Worm (Caenorhabditis elegans): ENCODE measurements around the gene D2096.7.
A peak's percentile ranks its signal among the peaks of the same experiment; 100 is the strongest.

Gene D2096.7

ce11 chrIV:8366295-8366694 lies 11.1 kb downstream of the D2096.7 start, which contains the start of gene aagr-1:
aagr-1 (plus strand) TSS chrIV:8366521.
- no peak for TF ChIP-seq ets-4 (tag; optimal IDR thresholded peaks at IDR 0.05)
- no peak for TF ChIP-seq dmd-4 (tag; optimal IDR thresholded peaks at IDR 0.05; ENCODE audit: borderline replicate concordance)
- no peak for TF ChIP-seq elt-2 (tag; optimal IDR thresholded peaks at IDR 0.05)
- TF ChIP-seq ceh-30 (tag; optimal IDR thresholded peaks at IDR 0.05) = no peak
- TF ChIP-seq pqm-1 (tag; optimal IDR thresholded peaks at IDR 0.05) = no peak
- no peak for TF ChIP-seq lin-11 (tag; optimal IDR thresholded peaks at IDR 0.05)
- TF ChIP-seq rnt-1 (tag; optimal IDR thresholded peaks at IDR 0.05) = no peak
- TF ChIP-seq nfya-1 (tag; optimal IDR thresholded peaks at IDR 0.05) = no peak
- TF ChIP-seq fkh-10 (GFP tag; optimal IDR thresholded peaks at IDR 0.05) = no peak
- no peak for TF ChIP-seq fkh-6 (tag; optimal IDR thresholded peaks at IDR 0.05)
- TF ChIP-seq ceh-6 (GFP tag; optimal IDR thresholded peaks at IDR 0.05) = no peak
- TF ChIP-seq fax-1 (tag; optimal IDR thresholded peaks at IDR 0.05) = no peak
- TF ChIP-seq ahr-1 (tag; optimal IDR thresholded peaks at IDR 0.05) = no peak
- no peak for TF ChIP-seq eyg-1 (tag; optimal IDR thresholded peaks at IDR 0.05)
- no peak for TF ChIP-seq nhr-232 (tag; optimal IDR thresholded peaks at IDR 0.05)
- no peak for TF ChIP-seq npax-4 (tag; optimal IDR thresholded peaks at IDR 0.05)
- no peak for TF ChIP-seq ref-2 (tag; optimal IDR thresholded peaks at IDR 0.05)
- no peak for TF ChIP-seq hlh-30 (tag; optimal IDR thresholded peaks at IDR 0.05; ENCODE audit: insufficient read depth)
- no peak for TF ChIP-seq odd-2 (tag; optimal IDR thresholded peaks at IDR 0.05)
- no peak for TF ChIP-seq Y22D7AL.16 (tag; optimal IDR thresholded peaks at IDR 0.05)

DNA sequence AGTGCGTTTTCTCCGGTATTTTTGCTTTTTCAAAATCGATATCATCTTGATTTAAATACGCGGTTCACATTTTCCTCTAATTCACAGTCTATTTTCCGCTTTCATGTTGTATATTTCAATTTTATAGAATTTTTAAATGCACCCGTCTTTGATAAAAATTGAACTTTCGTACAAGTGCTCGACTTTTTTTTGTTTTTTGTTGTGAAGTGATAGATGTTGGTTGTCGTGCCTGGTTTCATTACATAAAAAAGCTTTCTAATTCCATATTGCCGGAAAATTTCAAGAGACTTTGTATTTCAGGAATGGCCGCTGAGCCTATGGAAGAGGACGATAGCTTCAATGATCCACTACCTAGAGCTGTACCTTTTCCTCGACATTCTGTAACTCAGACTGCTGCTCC lies 14.3 kb downstream of the D2096.7 start, which contains the start of gene D2096.12:
D2096.12 (plus strand) TSS at position 301 of the 400 bp plus-strand sequence.
- TF ChIP-seq elt-4 (tag; optimal IDR thresholded peaks at IDR 0.05) (no peak), ceh-2 (tag; optimal IDR thresholded peaks at IDR 0.05) (no peak), ztf-16 (tag; optimal IDR thresholded peaks at IDR 0.05) (no peak), ets-4 (tag; optimal IDR thresholded peaks at IDR 0.05) (no peak), F13H6.1 (tag; optimal IDR thresholded peaks at IDR 0.05) (no peak), tbx-2 (tag; optimal IDR thresholded peaks at IDR 0.05) (no peak)

DNA sequence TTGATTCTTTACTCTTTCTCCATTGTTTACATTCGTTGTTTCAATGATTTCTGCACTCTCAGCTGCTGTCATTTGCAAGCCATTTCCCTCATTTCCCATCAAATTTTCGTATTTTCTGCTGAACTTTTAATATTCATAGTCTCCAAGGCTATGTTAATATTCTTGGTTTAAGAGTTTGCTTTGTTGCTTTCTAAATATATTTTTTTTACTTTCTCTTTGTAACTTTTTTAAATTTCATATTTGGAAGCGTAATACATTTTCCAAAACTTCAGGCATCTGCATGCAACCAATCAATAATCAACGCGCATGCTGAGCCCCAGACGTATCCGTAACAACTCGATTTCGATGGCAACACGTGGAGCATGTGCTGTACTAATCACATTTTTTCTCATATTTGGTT lies 16.6 kb downstream of the D2096.7 start, which contains the start of gene sqv-1:
sqv-1 (plus strand) TSS at position 301 of the 400 bp plus-strand sequence.
- TF ChIP-seq ceh-14 (tag; optimal IDR thresholded peaks at IDR 0.05) (no peak), K02D7.2 (tag; optimal IDR thresholded peaks at IDR 0.05) (no peak), pqm-1 (tag; optimal IDR thresholded peaks at IDR 0.05) (no peak), ahr-1 (tag; optimal IDR thresholded peaks at IDR 0.05) (no peak), pag-3 (tag; optimal IDR thresholded peaks at IDR 0.05; ENCODE audit: borderline replicate concordance) (no peak)

ce11 chrIV:8359716-8360407 lies 17.6 kb downstream of the D2096.7 start, which contains the start of gene D2096.5:
D2096.5 (minus strand) TSS chrIV:8359766.
- TF ChIP-seq unc-42 (tag; optimal IDR thresholded peaks at IDR 0.05) (peak; percentile 88), sox-2 (GFP tag; IDR thresholded peaks at IDR 0.05) (peak; percentile 27; the same call in 1 of the 2 replicates), madf-2 (tag; optimal IDR thresholded peaks at IDR 0.05) (no peak), ceh-14 (tag; optimal IDR thresholded peaks at IDR 0.05) (peak; percentile 61)

DNA sequence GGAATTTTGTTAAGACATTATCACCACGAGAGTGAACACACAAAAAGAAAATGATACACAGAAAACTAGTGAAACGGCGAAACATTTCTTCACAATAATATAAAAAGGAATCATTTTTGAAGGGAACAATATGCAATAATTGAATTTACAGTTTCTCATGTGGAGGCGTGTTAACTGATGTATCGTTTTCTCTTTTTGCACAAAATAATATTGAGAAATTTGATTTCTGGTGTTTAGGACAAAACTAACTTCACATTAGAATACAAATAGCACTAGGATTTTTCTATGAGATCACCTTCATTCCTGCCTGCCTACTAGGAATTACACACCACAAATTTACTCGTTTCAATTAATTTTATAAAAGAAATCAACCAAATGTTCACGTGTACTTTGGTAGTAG lies 18.9 kb downstream of the D2096.7 start, which contains the start of gene D2096.13:
D2096.13 (minus strand) TSS at position 101 of the 400 bp plus-strand sequence.
- TF ChIP-seq sox-4 (tag; optimal IDR thresholded peaks at IDR 0.05) (no peak), pag-3 (tag; optimal IDR thresholded peaks at IDR 0.05; ENCODE audit: borderline replicate concordance) (no peak), pha-4 (tag; optimal IDR thresholded peaks at IDR 0.05) (no peak), pros-1 (tag; optimal IDR thresholded peaks at IDR 0.05) (no peak), ceh-48 (tag; optimal IDR thresholded peaks at IDR 0.05) (no peak), Y22D7AL.16 (tag; optimal IDR thresholded peaks at IDR 0.05) (no peak), unc-86 (tag; optimal IDR thresholded peaks at IDR 0.05) (no peak), npax-4 (tag; optimal IDR thresholded peaks at IDR 0.05) (no peak), C38D4.7 (GFP tag; optimal IDR thresholded peaks at IDR 0.05) (no peak), zip-5 (tag; optimal IDR thresholded peaks at IDR 0.05) (no peak), hlh-30 (tag; optimal IDR thresholded peaks at IDR 0.05; ENCODE audit: insufficient read depth) (no peak)
